Worm (Caenorhabditis elegans) whole organism, L4 larva: ENCODE results near the gene F56D2.3.

Experiments
- ceh-82 ChIP-seq: sonication (generic microtip); optimal IDR thresholded peaks from 2 replicates; lab custom pipeline; 2017; ENCODE audit warnings: missing biosample characterization, missing genetic modification characterization
- fkh-10 ChIP-seq: fragments of 150-350 bp; optimal IDR thresholded peaks from 2 replicates; lab custom pipeline; 2014; ENCODE audit warnings: missing biosample characterization, missing genetic modification reagents, missing genetic modification characterization
- lir-3 ChIP-seq: sonication (generic microtip); optimal IDR thresholded peaks from 2 replicates; lab custom pipeline; 2016; ENCODE audit warnings: mild to moderate bottlenecking, missing genetic modification characterization, missing compliant biosample characterization
- nhr-11 ChIP-seq: fragments of 150-350 bp; optimal IDR thresholded peaks from 2 replicates; lab custom pipeline; 2014; ENCODE audit warnings: missing biosample characterization, missing genetic modification characterization
- nhr-25 ChIP-seq: sonication (generic microtip); optimal IDR thresholded peaks from 2 replicates; lab custom pipeline; 2017; ENCODE audit warnings: missing genetic modification characterization, mild to moderate bottlenecking, missing compliant biosample characterization, antibody characterized with exemption, moderate library complexity, borderline replicate concordance; ENCODE audit not compliant: insufficient read depth
- pha-4 ChIP-seq, 2 experiments: fragments of 150-350 bp in 1 of 2; fragments of 200-800 bp in 1 of 2; sonication (Bioruptor generic) in 1 of 2; IDR thresholded peaks in 1 of 2; optimal IDR thresholded peaks in 1 of 2; 2 replicates each; pipeline versions ENCODE4 v1.3.6 to Lab custom; 2014 to 2022; ENCODE audit warnings: missing genetic modification characterization in 2 of 2, missing genetic modification reagents in 2 of 2, missing biosample characterization in 1 of 2, missing compliant biosample characterization in 1 of 2
- skn-1 ChIP-seq: fragments of 150-350 bp; optimal IDR thresholded peaks from 2 replicates; lab custom pipeline; 2014; ENCODE audit warnings: missing biosample characterization, missing genetic modification characterization
- unc-62 ChIP-seq, 3 experiments: fragments of 150-350 bp in 1 of 3; sonication (generic microtip); optimal IDR thresholded peaks in 2 of 3; peaks in 1 of 3; 1 replicate in 1 of 3; 2 replicates in 2 of 3; lab custom pipeline; 2014 to 2017; ENCODE audit warnings: missing biosample characterization in 3 of 3, missing genetic modification characterization in 3 of 3, missing genetic modification reagents in 3 of 3, missing genotype in 1 of 3
- ztf-11 ChIP-seq: fragments of 150-350 bp; optimal IDR thresholded peaks from 2 replicates; lab custom pipeline; 2014; ENCODE audit warnings: missing biosample characterization, missing genetic modification characterization

DNA sequence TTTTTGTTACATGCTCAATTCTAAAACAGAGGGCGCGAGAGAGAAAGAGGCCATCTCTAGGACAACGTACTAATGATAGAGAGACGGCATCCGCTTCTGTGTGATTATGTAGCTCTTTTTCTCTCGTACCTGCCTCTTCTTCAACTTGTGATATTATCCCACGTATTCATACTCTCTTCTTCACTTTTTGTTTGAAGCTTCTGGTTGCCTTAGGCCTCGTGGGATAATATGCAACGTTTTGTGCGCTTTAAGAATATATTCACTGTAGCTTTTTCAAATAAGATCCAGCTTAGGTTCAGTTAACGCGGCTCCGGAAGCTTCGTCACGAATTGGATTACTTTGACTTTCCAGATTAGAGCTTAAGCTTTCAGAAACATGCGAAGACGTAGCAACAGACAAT lies 2.0 kb upstream of the F56D2.3 start, which contains the start of the genes F56D2.8 and uev-2:
- TF ChIP-seq nhr-25 (tag; lab: Kevin White, UChicago) (no peak), fkh-10 (no peak), skn-1 (tag; lab: Kevin White, UChicago) (no peak), ztf-11 (tag; lab: Kevin White, UChicago) (no peak), pha-4 (GFP tag; IDR thresholded peaks at IDR 0.05; lab: Robert Waterston, UW) (no peak), pha-4 (tag; optimal IDR thresholded peaks at IDR 0.05; lab: Kevin White, UChicago) (no peak), lir-3 (tag; lab: Kevin White, UChicago) (no peak), unc-62 (GFP tag; optimal IDR thresholded peaks at IDR 0.05 in 1 of 2; lab: Kevin White, UChicago) (no peak), unc-62 (tag; optimal IDR thresholded peaks at IDR 0.05; lab: Kevin White, UChicago) (no peak), nhr-11 (tag; lab: Kevin White, UChicago) (no peak), ceh-82 (tag; lab: Kevin White, UChicago) (no peak)
